Fruit fly (Drosophila melanogaster) whole organism, embryonic: Measurements from ENCODE around the gene CG42465.

Source experiments
- Atf6 ChIP-seq: fragments of 200-800 bp; sonication (Bioruptor generic); IDR thresholded peaks from 2 replicates; pipeline ENCODE4 v1.3.6; 2022; ENCODE audit warnings: missing biosample characterization, missing genetic modification characterization
- BtbVII ChIP-seq: fragments of 200-800 bp; sonication (Bioruptor generic); optimal IDR thresholded peaks from 3 replicates; lab custom pipeline; 2017; ENCODE audit warnings: missing biosample characterization, mild to moderate bottlenecking, missing genetic modification characterization
- CG11696 ChIP-seq: fragments of 200-800 bp; sonication (Bioruptor generic); IDR thresholded peaks from 2 replicates; pipeline ENCODE4 v1.3.6; 2022; ENCODE audit warnings: missing biosample characterization, missing genetic modification characterization
- CG15269 ChIP-seq: fragments of 200-800 bp; sonication (Bioruptor generic); optimal IDR thresholded peaks from 2 replicates; lab custom pipeline; 2018; ENCODE audit warnings: missing biosample characterization, mild to moderate bottlenecking, missing genetic modification characterization, moderate library complexity
- CG2116 ChIP-seq: fragments of 200-800 bp; sonication (Bioruptor generic); optimal IDR thresholded peaks from 3 replicates; lab custom pipeline; 2018; ENCODE audit warnings: missing biosample characterization, mild to moderate bottlenecking, missing genetic modification characterization
- CG2199 ChIP-seq: fragments of 200-800 bp; sonication (Bioruptor generic); IDR thresholded peaks from 3 replicates; pipeline ENCODE4 v1.3.6; 2022; ENCODE audit warnings: missing biosample characterization, missing genetic modification characterization
- CG3847 ChIP-seq: fragments of 200-800 bp; sonication (Bioruptor generic); IDR thresholded peaks from 2 replicates; pipeline ENCODE4 v1.3.6; 2022; ENCODE audit warnings: missing biosample characterization, missing genetic modification characterization
- CG4424 ChIP-seq: fragments of 200-800 bp; sonication (Bioruptor generic); optimal IDR thresholded peaks from 3 replicates; lab custom pipeline; 2016; ENCODE audit warnings: missing biosample characterization, missing genetic modification characterization
- CG8478 ChIP-seq: fragments of >200 bp; optimal IDR thresholded peaks from 2 replicates; lab custom pipeline; 2018
- CoRest ChIP-seq: fragments of 200-800 bp; sonication (Bioruptor generic); optimal IDR thresholded peaks from 3 replicates; lab custom pipeline; 2018; ENCODE audit warnings: missing biosample characterization, mild to moderate bottlenecking, missing genetic modification characterization, moderate library complexity
- Doc3 ChIP-seq: fragments of 200-800 bp; sonication (Bioruptor generic); IDR thresholded peaks from 3 replicates; pipeline ENCODE4 v1.3.6; 2022; ENCODE audit warnings: missing biosample characterization, missing genetic modification characterization; ENCODE audit not compliant: partially characterized antibody
- Elba2 ChIP-seq: fragments of 200-800 bp; sonication (Bioruptor generic); optimal IDR thresholded peaks from 3 replicates; lab custom pipeline; 2016; ENCODE audit warnings: missing biosample characterization, missing genetic modification characterization
- Ets97D ChIP-seq: fragments of 200-800 bp; sonication (Bioruptor generic); optimal IDR thresholded peaks from 3 replicates; lab custom pipeline; 2016; ENCODE audit warnings: missing biosample characterization, missing genetic modification characterization
- HLH4C ChIP-seq: fragments of 200-800 bp; sonication (Bioruptor generic); IDR thresholded peaks from 3 replicates; pipeline ENCODE4 v1.3.6; 2022; ENCODE audit warnings: missing biosample characterization, missing genetic modification characterization; ENCODE audit not compliant: partially characterized antibody
- HmgZ ChIP-seq: fragments of 200-800 bp; sonication (Bioruptor generic); optimal IDR thresholded peaks from 2 replicates; lab custom pipeline; 2018; ENCODE audit warnings: missing biosample characterization, mild to moderate bottlenecking, missing genetic modification characterization
- Hsf ChIP-seq: fragments of 200-800 bp; sonication (Bioruptor generic); optimal IDR thresholded peaks from 3 replicates; lab custom pipeline; 2016; ENCODE audit warnings: missing biosample characterization, missing genetic modification characterization
- Pdp1 ChIP-seq, 2 experiments: fragments of 200-800 bp; sonication (Bioruptor generic); optimal IDR thresholded peaks; 3 replicates each; lab custom pipeline; 2016; ENCODE audit warnings: missing biosample characterization in 2 of 2, missing genetic modification characterization in 2 of 2, mild to moderate bottlenecking in 1 of 2, moderate library complexity in 1 of 2
- Sry-δ ChIP-seq: fragments of 200-800 bp; sonication (Bioruptor generic); optimal IDR thresholded peaks from 2 replicates; lab custom pipeline; 2016; ENCODE audit warnings: missing biosample characterization, missing genetic modification characterization
- Trl ChIP-seq, 3 experiments: fragments of >200 bp in 2 of 3; fragments of 200-800 bp in 1 of 3; sonication (Bioruptor generic) in 1 of 3; optimal IDR thresholded peaks; 2 replicates in 1 of 3; 3 replicates in 2 of 3; lab custom pipeline; 2016 to 2017; ENCODE audit warnings: missing biosample characterization in 1 of 3, missing genetic modification characterization in 1 of 3
- Xbp1 ChIP-seq: fragments of 200-800 bp; sonication (Bioruptor generic); optimal IDR thresholded peaks from 3 replicates; lab custom pipeline; 2016; ENCODE audit warnings: missing biosample characterization, mild to moderate bottlenecking, missing genetic modification characterization
- ap ChIP-seq: fragments of 200-800 bp; sonication (Bioruptor generic); IDR thresholded peaks from 2 replicates; pipeline ENCODE4 v1.3.6; 2022; ENCODE audit warnings: missing biosample characterization, missing genetic modification characterization
- az2 ChIP-seq: fragments of 200-800 bp; sonication (Bioruptor generic); optimal IDR thresholded peaks from 3 replicates; lab custom pipeline; 2016; ENCODE audit warnings: missing biosample characterization, missing genetic modification characterization
- chn ChIP-seq: fragments of 200-800 bp; sonication (Bioruptor generic); optimal IDR thresholded peaks from 2 replicates; lab custom pipeline; 2016; ENCODE audit warnings: missing biosample characterization, missing genetic modification characterization
- crp ChIP-seq, 2 experiments: fragments of 200-800 bp; sonication (Bioruptor generic); optimal IDR thresholded peaks; 2 replicates in 1 of 2; 3 replicates in 1 of 2; lab custom pipeline; 2017; ENCODE audit warnings: missing biosample characterization in 2 of 2, missing genetic modification characterization in 2 of 2, mild to moderate bottlenecking in 1 of 2, moderate library complexity in 1 of 2
- dpn ChIP-seq, 2 experiments: fragments of 200-800 bp; sonication (Bioruptor generic); optimal IDR thresholded peaks; 3 replicates each; lab custom pipeline; 2016; ENCODE audit warnings: missing biosample characterization in 2 of 2, missing genetic modification characterization in 2 of 2
- eve ChIP-seq, 2 experiments: fragments of >200 bp; optimal IDR thresholded peaks; 2 replicates each; lab custom pipeline; 2017; ENCODE audit warnings: missing biosample characterization in 2 of 2, missing genetic modification characterization in 2 of 2
- grau ChIP-seq: fragments of 200-800 bp; optimal IDR thresholded peaks from 3 replicates; lab custom pipeline; 2019; ENCODE audit warnings: missing biosample characterization, mild to moderate bottlenecking, missing genetic modification characterization, moderate library complexity
- lov ChIP-seq, 2 experiments: fragments of 200-800 bp in 1 of 2; fragments of >200 bp in 1 of 2; sonication (Bioruptor generic) in 1 of 2; IDR thresholded peaks in 1 of 2; optimal IDR thresholded peaks in 1 of 2; 2 replicates in 1 of 2; 3 replicates in 1 of 2; pipeline versions ENCODE4 v1.3.6 to Lab custom; 2017 to 2022; ENCODE audit warnings: missing biosample characterization in 1 of 2, missing genetic modification characterization in 1 of 2
- pho ChIP-seq: fragments of 200-800 bp; sonication (Bioruptor generic); optimal IDR thresholded peaks from 2 replicates; lab custom pipeline; 2016; ENCODE audit warnings: missing biosample characterization, missing genetic modification characterization
- ranshi ChIP-seq: fragments of 200-800 bp; sonication (Bioruptor generic); IDR thresholded peaks from 2 replicates; pipeline ENCODE4 v1.3.6; 2022; ENCODE audit warnings: missing biosample characterization, missing genetic modification characterization
- sc ChIP-seq, 3 experiments: fragments of >200 bp in 2 of 3; fragments of 200-800 bp in 1 of 3; sonication (Bioruptor generic) in 1 of 3; optimal IDR thresholded peaks; 2 replicates in 2 of 3; 3 replicates in 1 of 3; lab custom pipeline; 2017; ENCODE audit warnings: mild to moderate bottlenecking in 1 of 3, missing biosample characterization in 1 of 3, missing genetic modification characterization in 1 of 3, missing genetic modification reagents in 1 of 3
- sens ChIP-seq: fragments of 200-800 bp; sonication (Bioruptor generic); peaks from one replicate; lab custom pipeline; 2016; ENCODE audit warnings: missing biosample characterization, missing genetic modification characterization
- seq ChIP-seq: fragments of 200-800 bp; sonication (Bioruptor generic); IDR thresholded peaks from 2 replicates; pipeline ENCODE4 v1.3.6; 2022; ENCODE audit warnings: missing biosample characterization, missing genetic modification characterization
- zen2 ChIP-seq: fragments of 200-800 bp; sonication (Bioruptor generic); IDR thresholded peaks from 3 replicates; pipeline ENCODE4 v1.3.6; 2022; ENCODE audit warnings: missing biosample characterization, missing genetic modification characterization; ENCODE audit not compliant: partially characterized antibody

CG42465 gene

dm6 chr2L:3712949-3713416 lies 13.0 kb downstream of the CG42465 start, which contains the start of the genes CG31955 and CG2818 (continued):
- TF ChIP-seq Sry-δ (GFP tag; lab: Kevin White, UChicago), result peak; percentile 86
- TF ChIP-seq CG11696 (GFP tag; lab: Robert Waterston, UW), result no peak
- peak; percentile 18 for TF ChIP-seq Xbp1 (GFP tag; lab: Kevin White, UChicago)
- TF ChIP-seq CG2116 (GFP tag; lab: Kevin White, UChicago), result peak; percentile 93
- TF ChIP-seq HLH4C (GFP tag; lab: Robert Waterston, UW), result peak; percentile 50; the same call in 1 of the 3 replicates
- TF ChIP-seq seq, result no peak
- no peak for TF ChIP-seq CG4424 (GFP tag; lab: Kevin White, UChicago)
- TF ChIP-seq BtbVII (GFP tag; lab: Kevin White, UChicago), result no peak
- TF ChIP-seq crp (GFP tag; optimal IDR thresholded peaks at IDR 0.05; lab: Kevin White, UChicago), result peak; percentile 71 to 96
- TF ChIP-seq CG3847 (GFP tag; lab: Robert Waterston, UW), result peak; percentile 51
- TF ChIP-seq chn (GFP tag; lab: Kevin White, UChicago), result peak; percentile 16
- no peak for TF ChIP-seq Elba2 (GFP tag; lab: Kevin White, UChicago)
- TF ChIP-seq dpn (GFP tag; optimal IDR thresholded peaks at IDR 0.05; lab: Kevin White, UChicago), result peak in 1 of 2 experiments; percentile 14
- TF ChIP-seq Doc3 (GFP tag; lab: Robert Waterston, UW), result peak; percentile 68
- TF ChIP-seq Hsf (GFP tag; lab: Kevin White, UChicago), result peak; percentile 42
- no peak for TF ChIP-seq sc (optimal IDR thresholded peaks at IDR 0.05; lab: Kevin White, UChicago)
- TF ChIP-seq sc (GFP tag; optimal IDR thresholded peaks at IDR 0.05; lab: Kevin White, UChicago), result no peak
- TF ChIP-seq CoRest (tag; lab: Kevin White, UChicago), result peak; percentile 47
- TF ChIP-seq zen2 (GFP tag; lab: Robert Waterston, UW), result peak; percentile 38; the same call in 1 of the 3 replicates
- TF ChIP-seq Ets97D (GFP tag; lab: Kevin White, UChicago), result peak; percentile 50
- peak; percentile 30 for TF ChIP-seq HmgZ (tag; lab: Kevin White, UChicago)
- peak; percentile 9 for TF ChIP-seq CG15269 (tag; lab: Kevin White, UChicago)
- TF ChIP-seq, all 482 proteins: peak for 97

dm6 chr2L:3713545-3714156 lies 13.7 kb downstream of the CG42465 start:
- TF ChIP-seq sens (GFP tag; lab: Kevin White, UChicago), result peak; percentile 43
- TF ChIP-seq Trl (optimal IDR thresholded peaks at IDR 0.05; lab: Kevin White, UChicago), result peak in 1 of 2 experiments; percentile 13
- no peak for TF ChIP-seq Trl (GFP tag; optimal IDR thresholded peaks at IDR 0.05; lab: Kevin White, UChicago)
- TF ChIP-seq ranshi, result no peak
- no peak for TF ChIP-seq pho (GFP tag; lab: Kevin White, UChicago)
- peak; percentile 18; the same call in 1 of the 2 replicates for TF ChIP-seq ap (GFP tag; lab: Robert Waterston, UW)
- TF ChIP-seq Atf6 (GFP tag; lab: Robert Waterston, UW), result 0 out of 2 replicates have a peak, but pooled peaks have one; percentile 8
- TF ChIP-seq CG2199 (GFP tag; lab: Robert Waterston, UW), result 0 out of 3 replicates have a peak, but pooled peaks have one; percentile 26
- peak in 1 of 2 experiments; percentile 89 for TF ChIP-seq eve (GFP tag; optimal IDR thresholded peaks at IDR 0.05; lab: Kevin White, UChicago)
- TF ChIP-seq CG8478 (lab: Kevin White, UChicago), result no peak
- TF ChIP-seq grau (tag; lab: Kevin White, UChicago), result peak; percentile 88
- TF ChIP-seq Pdp1 (GFP tag; optimal IDR thresholded peaks at IDR 0.05; lab: Kevin White, UChicago), result peak in 1 of 2 experiments; percentile 77
- TF ChIP-seq az2 (GFP tag; lab: Kevin White, UChicago), result no peak
- no peak for TF ChIP-seq lov (optimal IDR thresholded peaks at IDR 0.05; lab: Kevin White, UChicago)
- TF ChIP-seq lov (GFP tag; IDR thresholded peaks at IDR 0.05; lab: Robert Waterston, UW), result no peak
